Worm (Caenorhabditis elegans): ENCODE measurements around the gene gtr-1.

ce11 chrX:827502-827901, 24.9 kb downstream of the gtr-1 start:
- no peak for TF ChIP-seq zip-5 (tag; optimal IDR thresholded peaks at IDR 0.05)
- TF ChIP-seq pag-3 (tag; optimal IDR thresholded peaks at IDR 0.05; ENCODE audit: borderline replicate concordance) = no peak
- TF ChIP-seq tbx-7 (tag; optimal IDR thresholded peaks at IDR 0.05) = no peak
- no peak for TF ChIP-seq che-1 (tag; optimal IDR thresholded peaks at IDR 0.05)
- TF ChIP-seq nhr-232 (tag; optimal IDR thresholded peaks at IDR 0.05) = no peak
- TF ChIP-seq tbx-2 (tag; optimal IDR thresholded peaks at IDR 0.05) = peak; percentile 78
- no peak for TF ChIP-seq K09A11.1 (tag; optimal IDR thresholded peaks at IDR 0.05; ENCODE audit: insufficient read depth)
- TF ChIP-seq elt-4 (tag; optimal IDR thresholded peaks at IDR 0.05) = no peak
- no peak for TF ChIP-seq elt-2 (tag; optimal IDR thresholded peaks at IDR 0.05)
- no peak for TF ChIP-seq nhr-11 (tag; optimal IDR thresholded peaks at IDR 0.05)
- no peak for TF ChIP-seq ets-4 (tag; optimal IDR thresholded peaks at IDR 0.05)
- TF ChIP-seq fax-1 (tag; optimal IDR thresholded peaks at IDR 0.05) = no peak
- TF ChIP-seq T23F11.4 (GFP tag; optimal IDR thresholded peaks at IDR 0.05) = no peak
